Worm (Caenorhabditis elegans) whole organism, midembryonic: ENCODE measurements around the gene ttr-19.

Experiments
- T22C8.4 ChIP-seq: fragments of 200-800 bp; sonication (Bioruptor generic); IDR thresholded peaks from 2 replicates; pipeline ENCODE4 v1.3.6; 2022; ENCODE audit warnings: missing genetic modification characterization, missing compliant biosample characterization
- cog-1 ChIP-seq: sonication (generic microtip); optimal IDR thresholded peaks from 2 replicates; lab custom pipeline; 2016; ENCODE audit warnings: missing genetic modification characterization, missing compliant biosample characterization
- flt-1 ChIP-seq: fragments of 200-800 bp; sonication (Bioruptor generic); IDR thresholded peaks from 2 replicates; pipeline ENCODE4 v1.3.6; 2022; ENCODE audit warnings: missing genetic modification characterization, missing compliant biosample characterization
- klf-2 ChIP-seq: fragments of 200-800 bp; sonication (Bioruptor generic); conservative IDR thresholded peaks from 2 replicates; pipeline ENCODE4 v1.3.6; 2022; ENCODE audit warnings: missing genetic modification reagents, missing genetic modification characterization, missing compliant biosample characterization
- med-1 ChIP-seq: sonication (generic microtip); optimal IDR thresholded peaks from 2 replicates; lab custom pipeline; 2017; ENCODE audit warnings: missing genetic modification characterization, mild to moderate bottlenecking, missing compliant biosample characterization, antibody characterized with exemption, missing genetic modification reagents; ENCODE audit not compliant: insufficient read depth
- ref-1 ChIP-seq: fragments of 200-800 bp; sonication (Bioruptor generic); conservative IDR thresholded peaks from 2 replicates; pipeline ENCODE4 v1.3.6; 2022; ENCODE audit warnings: missing genetic modification reagents, missing genetic modification characterization, missing compliant biosample characterization
- tab-1 ChIP-seq: fragments of 200-800 bp; sonication (Bioruptor generic); IDR thresholded peaks from 2 replicates; pipeline ENCODE4 v1.3.6; 2022; ENCODE audit warnings: missing genetic modification characterization, missing compliant biosample characterization
- ztf-23 ChIP-seq: fragments of 200-800 bp; sonication (Bioruptor generic); IDR thresholded peaks from 2 replicates; pipeline ENCODE4 v1.3.6; 2022; ENCODE audit warnings: missing genetic modification reagents, missing genetic modification characterization, missing compliant biosample characterization
- ztf-29 ChIP-seq: fragments of 200-800 bp; sonication (Bioruptor generic); IDR thresholded peaks from 2 replicates; pipeline ENCODE4 v1.3.6; 2022; ENCODE audit warnings: missing genetic modification reagents, missing genetic modification characterization, missing compliant biosample characterization

- no peak for TF ChIP-seq med-1 (GFP tag; lab: Kevin White, UChicago)
- no peak for TF ChIP-seq klf-2 (GFP tag; lab: Robert Waterston, UW)
- no peak for TF ChIP-seq ref-1
- TF ChIP-seq T22C8.4 (GFP tag; lab: Robert Waterston, UW), result 0 out of 2 replicates have a peak, but pooled peaks have one; percentile 45
- TF ChIP-seq ztf-23 (GFP tag; lab: Robert Waterston, UW), result no peak
- no peak for TF ChIP-seq cog-1 (tag; lab: Kevin White, UChicago)
- no peak for TF ChIP-seq flt-1 (GFP tag; lab: Robert Waterston, UW)
- no peak for TF ChIP-seq ztf-29 (GFP tag; lab: Robert Waterston, UW)
- TF ChIP-seq tab-1 (GFP tag; lab: Robert Waterston, UW), result no peak
These were observed 46.6 kb upstream of the ttr-19 start for ce11 chrV:10273837-10274236.
